Fruit fly (Drosophila melanogaster): ENCODE results near the gene hzg.

Gene hzg

dm6 chr3L:15982148-15982547, 22.4 kb downstream of the hzg start:
- TF ChIP-seq Hr96 (GFP tag; optimal IDR thresholded peaks at IDR 0.05) = no peak
- TF ChIP-seq CG5204 (GFP tag; optimal IDR thresholded peaks at IDR 0.05) = no peak
- TF ChIP-seq CG11617 (GFP tag; optimal IDR thresholded peaks at IDR 0.05) = no peak
- no peak for TF ChIP-seq pad (GFP tag; optimal IDR thresholded peaks at IDR 0.05)
- TF ChIP-seq CG1620 (GFP tag; optimal IDR thresholded peaks at IDR 0.05) = no peak
- no peak for TF ChIP-seq toe (GFP tag; optimal IDR thresholded peaks at IDR 0.05)
- no peak for TF ChIP-seq bab1 (GFP tag; optimal IDR thresholded peaks at IDR 0.05)
- TF ChIP-seq cic (GFP tag; optimal IDR thresholded peaks at IDR 0.05) = no peak

dm6 chr3L:15981403-15981802, 23.1 kb downstream of the hzg start:
- TF ChIP-seq CG7045 (GFP tag; optimal IDR thresholded peaks at IDR 0.05) (no peak), CG7101 (tag; optimal IDR thresholded peaks at IDR 0.05) (no peak), cic (GFP tag; optimal IDR thresholded peaks at IDR 0.05) (no peak), Crg-1 (GFP tag; optimal IDR thresholded peaks at IDR 0.05) (no peak), CG11617 (GFP tag; optimal IDR thresholded peaks at IDR 0.05) (no peak), tj (GFP tag; optimal IDR thresholded peaks at IDR 0.05) (no peak), CG5204 (GFP tag; optimal IDR thresholded peaks at IDR 0.05) (no peak), CG14711 (tag; optimal IDR thresholded peaks at IDR 0.05) (no peak), Clk (GFP tag; optimal IDR thresholded peaks at IDR 0.05) (no peak), Hr96 (GFP tag; optimal IDR thresholded peaks at IDR 0.05) (no peak)

- TF ChIP-seq ovo (GFP tag; optimal IDR thresholded peaks at IDR 0.05) (no peak), CG7045 (GFP tag; optimal IDR thresholded peaks at IDR 0.05) (no peak), kay (GFP tag; ENCODE audit: borderline replicate concordance) (no peak), cic (GFP tag; optimal IDR thresholded peaks at IDR 0.05) (peak; percentile 59), bab1 (GFP tag; optimal IDR thresholded peaks at IDR 0.05) (no peak), Crg-1 (GFP tag; optimal IDR thresholded peaks at IDR 0.05) (no peak)
Measured at dm6 chr3L:15979912-15980311, 24.6 kb downstream of the hzg start, which contains the start of gene CG17027. Gene CG17027 (plus strand): TSS chr3L:15980100.

dm6 chr3L:15979240-15979639, 25.3 kb downstream of the hzg start:
- TF ChIP-seq CG33017 (tag; optimal IDR thresholded peaks at IDR 0.05) = no peak
- no peak for TF ChIP-seq cnc (optimal IDR thresholded peaks at IDR 0.05)
- no peak for TF ChIP-seq CG12768 (GFP tag; optimal IDR thresholded peaks at IDR 0.05)
- no peak for TF ChIP-seq tj (GFP tag; optimal IDR thresholded peaks at IDR 0.05)
- TF ChIP-seq cic (GFP tag; optimal IDR thresholded peaks at IDR 0.05) = no peak
- TF ChIP-seq CG5204 (GFP tag; optimal IDR thresholded peaks at IDR 0.05) = no peak
- TF ChIP-seq CG1620 (GFP tag; optimal IDR thresholded peaks at IDR 0.05) = no peak
- TF ChIP-seq CG7101 (tag; optimal IDR thresholded peaks at IDR 0.05) = no peak
- no peak for TF ChIP-seq ovo (GFP tag; optimal IDR thresholded peaks at IDR 0.05)
- no peak for TF ChIP-seq Mnt (GFP tag; optimal IDR thresholded peaks at IDR 0.05)
- no peak for TF ChIP-seq CG14711 (tag; optimal IDR thresholded peaks at IDR 0.05)
- no peak for TF ChIP-seq toe (GFP tag; optimal IDR thresholded peaks at IDR 0.05)
- no peak for TF ChIP-seq kay (GFP tag; ENCODE audit: borderline replicate concordance)
- TF ChIP-seq pad (GFP tag; optimal IDR thresholded peaks at IDR 0.05) = no peak
- TF ChIP-seq Crg-1 (GFP tag; optimal IDR thresholded peaks at IDR 0.05) = no peak
- no peak for TF ChIP-seq Clk (GFP tag; optimal IDR thresholded peaks at IDR 0.05)
- no peak for TF ChIP-seq Hr96 (GFP tag; optimal IDR thresholded peaks at IDR 0.05)

dm6 chr3L:15978224-15978623, 26.3 kb downstream of the hzg start, which contains the start of gene CG17028:
Gene CG17028 (plus strand): TSS chr3L:15978524.
- TF ChIP-seq CG33017 (tag; optimal IDR thresholded peaks at IDR 0.05) (peak; percentile 24), kay (GFP tag; ENCODE audit: borderline replicate concordance) (no peak)

dm6 chr3L:15977565-15977964, 27.0 kb downstream of the hzg start:
- TF ChIP-seq ovo (GFP tag; optimal IDR thresholded peaks at IDR 0.05) (no peak), cic (GFP tag; optimal IDR thresholded peaks at IDR 0.05) (no peak), CG12768 (GFP tag; optimal IDR thresholded peaks at IDR 0.05) (no peak), Crg-1 (GFP tag; optimal IDR thresholded peaks at IDR 0.05) (no peak), CG5204 (GFP tag; optimal IDR thresholded peaks at IDR 0.05) (peak; percentile 30), Hr96 (GFP tag; optimal IDR thresholded peaks at IDR 0.05) (no peak), CG11617 (GFP tag; optimal IDR thresholded peaks at IDR 0.05) (peak; percentile 31), CG1620 (GFP tag; optimal IDR thresholded peaks at IDR 0.05) (no peak), tj (GFP tag; optimal IDR thresholded peaks at IDR 0.05) (no peak), Clk (GFP tag; optimal IDR thresholded peaks at IDR 0.05) (no peak), pad (GFP tag; optimal IDR thresholded peaks at IDR 0.05) (no peak), cnc (optimal IDR thresholded peaks at IDR 0.05) (no peak), Mnt (GFP tag; optimal IDR thresholded peaks at IDR 0.05) (no peak), CG33017 (tag; optimal IDR thresholded peaks at IDR 0.05) (peak; percentile 39), kay (GFP tag; ENCODE audit: borderline replicate concordance) (no peak), CG7045 (GFP tag; optimal IDR thresholded peaks at IDR 0.05) (peak; percentile 8), toe (GFP tag; optimal IDR thresholded peaks at IDR 0.05) (no peak), CG7101 (tag; optimal IDR thresholded peaks at IDR 0.05) (peak; percentile 24), bab1 (GFP tag; optimal IDR thresholded peaks at IDR 0.05) (peak; percentile 33), CG14711 (tag; optimal IDR thresholded peaks at IDR 0.05) (peak; percentile 61)

- TF ChIP-seq pad (GFP tag; optimal IDR thresholded peaks at IDR 0.05) (peak; percentile 16), tj (GFP tag; optimal IDR thresholded peaks at IDR 0.05) (no peak), bab1 (GFP tag; optimal IDR thresholded peaks at IDR 0.05) (peak; percentile 19), CG1620 (GFP tag; optimal IDR thresholded peaks at IDR 0.05) (no peak), CG33017 (tag; optimal IDR thresholded peaks at IDR 0.05) (peak; percentile 20), toe (GFP tag; optimal IDR thresholded peaks at IDR 0.05) (no peak), CG14711 (tag; optimal IDR thresholded peaks at IDR 0.05) (peak; percentile 88), CG5204 (GFP tag; optimal IDR thresholded peaks at IDR 0.05) (no peak), CG7045 (GFP tag; optimal IDR thresholded peaks at IDR 0.05) (no peak), CG7101 (tag; optimal IDR thresholded peaks at IDR 0.05) (no peak), cnc (optimal IDR thresholded peaks at IDR 0.05) (no peak), Hr96 (GFP tag; optimal IDR thresholded peaks at IDR 0.05) (no peak), Clk (GFP tag; optimal IDR thresholded peaks at IDR 0.05) (no peak), ovo (GFP tag; optimal IDR thresholded peaks at IDR 0.05) (no peak), CG11617 (GFP tag; optimal IDR thresholded peaks at IDR 0.05) (no peak), Crg-1 (GFP tag; optimal IDR thresholded peaks at IDR 0.05) (no peak), cic (GFP tag; optimal IDR thresholded peaks at IDR 0.05) (peak; percentile 62), CG12768 (GFP tag; optimal IDR thresholded peaks at IDR 0.05) (peak; percentile 82), kay (GFP tag; ENCODE audit: borderline replicate concordance) (no peak)
Measured at dm6 chr3L:15976758-15977157, 27.8 kb downstream of the hzg start, which contains the start of gene CG17029. Gene CG17029 (plus strand): TSS chr3L:15976870.
